Worm (Caenorhabditis elegans) whole organism, young adult: ENCODE measurements around the gene lido-8.

ENCODE experiments used
- D2030.7 ChIP-seq: fragments of 200-800 bp; sonication (Bioruptor generic); IDR thresholded peaks from 2 replicates; pipeline ENCODE4 v1.3.6; 2022; ENCODE audit warnings: missing genetic modification reagents, missing genetic modification characterization, missing compliant biosample characterization
- K12H6.12 ChIP-seq: fragments of 200-800 bp; sonication (Bioruptor generic); optimal IDR thresholded peaks from 2 replicates; lab custom pipeline; 2018; ENCODE audit warnings: mild to moderate bottlenecking, missing genetic modification characterization, missing compliant biosample characterization
- Y95B8A.8 ChIP-seq: fragments of 200-800 bp; sonication (Bioruptor generic); IDR thresholded peaks from 2 replicates; pipeline ENCODE4 v1.3.6; 2022; ENCODE audit warnings: missing genetic modification reagents, missing genetic modification characterization, missing compliant biosample characterization
- ama-1 ChIP-seq, 3 experiments: fragments of 150-350 bp in 1 of 3; sonication (generic microtip) in 2 of 3; optimal IDR thresholded peaks; 2 replicates each; lab custom pipeline; 2014 to 2018; ENCODE audit warnings: missing biosample characterization in 2 of 3, missing genetic modification characterization in 2 of 3, missing genetic modification reagents in 2 of 3
- attf-3 ChIP-seq: fragments of 200-800 bp; sonication (Bioruptor generic); conservative IDR thresholded peaks from 2 replicates; pipeline ENCODE4 v1.3.6; 2022; ENCODE audit warnings: missing genetic modification reagents, missing genetic modification characterization, missing compliant biosample characterization
- ceh-100 ChIP-seq: fragments of 200-800 bp; sonication (Bioruptor generic); IDR thresholded peaks from 2 replicates; pipeline ENCODE4 v1.3.6; 2022; ENCODE audit warnings: missing genetic modification reagents, missing genetic modification characterization, missing compliant biosample characterization
- dpl-1 ChIP-seq: fragments of 150-350 bp; optimal IDR thresholded peaks from 2 replicates; lab custom pipeline; 2014; ENCODE audit warnings: missing biosample characterization, missing genetic modification reagents, missing genetic modification characterization
- snpc-1.1 ChIP-seq: sonication (generic microtip); optimal IDR thresholded peaks from 2 replicates; lab custom pipeline; 2017; ENCODE audit warnings: missing genetic modification characterization, mild to moderate bottlenecking, missing compliant biosample characterization, antibody characterized with exemption, moderate library complexity, missing genotype, missing genetic modification reagents; ENCODE audit not compliant: insufficient read depth
- snpc-4 ChIP-seq, 5 experiments: fragments of 150-350 bp in 1 of 5; sonication (generic microtip) in 4 of 5; optimal IDR thresholded peaks; 2 replicates each; lab custom pipeline; 2014 to 2018; ENCODE audit warnings: missing genetic modification characterization in 5 of 5, missing biosample characterization in 3 of 5, antibody characterized with exemption in 2 of 5, mild to moderate bottlenecking in 2 of 5, missing compliant biosample characterization in 2 of 5, missing genotype in 2 of 5, moderate library complexity in 2 of 5, missing genetic modification reagents in 1 of 5
- unc-130 ChIP-seq: sonication (generic microtip); optimal IDR thresholded peaks from 2 replicates; lab custom pipeline; 2016; ENCODE audit warnings: missing genetic modification reagents, missing genetic modification characterization, missing compliant biosample characterization
- unc-62 ChIP-seq: fragments of 150-350 bp; optimal IDR thresholded peaks from 2 replicates; lab custom pipeline; 2014; ENCODE audit warnings: missing biosample characterization, missing genetic modification reagents, missing genetic modification characterization
- zim-3 ChIP-seq: sonication (generic microtip); optimal IDR thresholded peaks from 2 replicates; lab custom pipeline; 2017; ENCODE audit warnings: mild to moderate bottlenecking, missing genetic modification characterization, moderate library complexity, missing compliant biosample characterization

DNA sequence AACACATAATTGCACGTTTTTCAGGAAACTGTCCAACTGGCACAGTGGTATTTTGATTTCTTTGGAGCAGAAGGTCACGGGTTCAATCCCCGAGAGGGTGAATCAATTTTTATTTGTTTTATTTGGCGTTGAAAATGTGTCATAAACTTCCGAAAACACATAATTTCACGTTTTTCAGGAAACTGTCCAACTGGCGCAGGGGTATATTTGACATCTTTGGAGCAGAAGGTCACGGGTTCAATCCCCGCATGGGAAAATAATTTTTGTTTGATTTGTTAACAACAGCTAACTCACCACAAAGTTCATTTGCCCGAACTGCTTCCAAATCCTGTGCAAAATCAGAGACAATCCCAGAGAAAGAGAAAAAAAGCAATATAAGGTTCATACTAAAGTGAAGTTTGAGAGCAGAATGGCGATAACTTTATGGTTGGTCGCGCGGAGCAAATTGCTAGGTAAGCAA is 41.1 kb upstream of the lido-8 start, which contains the start of gene irld-48:
- TF ChIP-seq dpl-1 (GFP tag; lab: Kevin White, UChicago) = no peak
- no peak for TF ChIP-seq ceh-100
- TF ChIP-seq attf-3 (GFP tag; lab: Robert Waterston, UW) = no peak
- TF ChIP-seq K12H6.12 (tag; lab: Kevin White, UChicago) = no peak
- no peak for TF ChIP-seq D2030.7 (GFP tag; lab: Robert Waterston, UW)
- no peak for TF ChIP-seq unc-130
- no peak for TF ChIP-seq zim-3 (tag; lab: Kevin White, UChicago)
- TF ChIP-seq ama-1 (optimal IDR thresholded peaks at IDR 0.05; lab: Kevin White, UChicago) = no peak
- TF ChIP-seq ama-1 (GFP tag; optimal IDR thresholded peaks at IDR 0.05; lab: Kevin White, UChicago) = no peak
- TF ChIP-seq snpc-1.1 (tag; lab: Kevin White, UChicago) = no peak
- TF ChIP-seq Y95B8A.8 (GFP tag; lab: Robert Waterston, UW) = no peak
- no peak for TF ChIP-seq snpc-4 (GFP tag; optimal IDR thresholded peaks at IDR 0.05; lab: Kevin White, UChicago)
- no peak for TF ChIP-seq snpc-4 (tag; optimal IDR thresholded peaks at IDR 0.05; lab: Kevin White, UChicago)
- no peak for TF ChIP-seq unc-62 (GFP tag; lab: Kevin White, UChicago)
